Worm (Caenorhabditis elegans) whole organism, mixed stage, embryonic: Measurements from ENCODE around the gene sart-3.

Experiments used
- M03D4.4 ChIP-seq: sonication (generic microtip); optimal IDR thresholded peaks from 2 replicates; lab custom pipeline; 2017; ENCODE audit warnings: mild to moderate bottlenecking, missing genetic modification characterization, missing compliant biosample characterization
- ces-1 ChIP-seq: fragments of 150-350 bp; optimal IDR thresholded peaks from 2 replicates; lab custom pipeline; 2014; ENCODE audit warnings: missing biosample characterization, missing genetic modification reagents, missing genetic modification characterization
- elt-1 ChIP-seq: sonication (generic microtip); optimal IDR thresholded peaks from 2 replicates; lab custom pipeline; 2017; ENCODE audit warnings: missing genetic modification characterization, mild to moderate bottlenecking, missing compliant biosample characterization, antibody characterized with exemption, moderate library complexity, borderline replicate concordance; ENCODE audit not compliant: insufficient read depth
- ham-2 ChIP-seq: fragments of 200-800 bp; sonication (Bioruptor generic); optimal IDR thresholded peaks from 2 replicates; lab custom pipeline; 2018; ENCODE audit warnings: mild to moderate bottlenecking, missing genetic modification characterization, missing compliant biosample characterization
- mep-1 ChIP-seq: fragments of 150-350 bp; optimal IDR thresholded peaks from 2 replicates; lab custom pipeline; 2017; ENCODE audit warnings: missing biosample characterization, missing genetic modification reagents, missing genetic modification characterization, inconsistent platforms
- nhr-2 ChIP-seq: fragments of 150-350 bp; optimal IDR thresholded peaks from 2 replicates; lab custom pipeline; 2014; ENCODE audit warnings: missing biosample characterization, missing genetic modification characterization
- nhr-237 ChIP-seq: fragments of 150-350 bp; optimal IDR thresholded peaks from 2 replicates; lab custom pipeline; 2014; ENCODE audit warnings: missing biosample characterization, missing genetic modification characterization
- unc-62 ChIP-seq: fragments of 150-350 bp; optimal IDR thresholded peaks from 2 replicates; lab custom pipeline; 2014; ENCODE audit warnings: missing biosample characterization, missing genetic modification reagents, missing genetic modification characterization

ce11 chrIV:11329269-11329668 is 3.5 kb downstream of the sart-3 start, which contains the start of gene leo-1:
- TF ChIP-seq M03D4.4 (tag; lab: Kevin White, UChicago) (no peak), nhr-237 (no peak), ham-2 (GFP tag; lab: Kevin White, UChicago) (no peak), mep-1 (tag; lab: Kevin White, UChicago) (no peak), nhr-2 (tag; lab: Kevin White, UChicago) (no peak), ces-1 (no peak), elt-1 (tag; lab: Kevin White, UChicago) (no peak), unc-62 (GFP tag; lab: Kevin White, UChicago) (no peak)
